Fruit fly (Drosophila melanogaster): ENCODE measurements around the gene CG33003.

Gene CG33003

dm6 chr2L:4410855-4411254, 10.1 kb downstream of the CG33003 start, which contains the start of gene CG43055:
TSS of gene CG43055 (plus strand) at chr2L:4411155.
- TF ChIP-seq crp (GFP tag; optimal IDR thresholded peaks at IDR 0.05) (no peak), CG11247 (GFP tag; IDR thresholded peaks at IDR 0.05) (no peak), sens (GFP tag) (peak; percentile 9)

DNA sequence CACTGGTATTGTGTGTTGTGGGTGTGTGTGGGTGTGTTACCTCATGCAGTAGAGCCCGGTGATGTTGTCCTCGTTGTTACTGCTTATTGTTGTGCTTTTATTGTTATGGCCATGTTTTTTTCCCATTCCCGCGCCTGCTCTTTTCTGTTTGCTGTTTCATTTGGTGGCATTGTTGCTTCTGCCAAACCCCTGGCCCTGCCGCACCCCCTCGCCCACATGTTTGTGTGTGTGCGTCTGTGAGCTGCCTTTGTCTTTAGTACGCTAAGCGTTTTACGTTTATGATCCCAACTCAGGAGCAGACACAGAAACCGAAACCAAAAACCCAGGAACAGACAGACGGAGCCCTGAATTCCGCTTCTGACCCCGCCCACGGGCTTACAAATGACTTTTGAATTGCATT, 13.3 kb downstream of the CG33003 start:
- TF ChIP-seq scrt (GFP tag; optimal IDR thresholded peaks at IDR 0.05) (peak; percentile 70), crol (GFP tag; IDR thresholded peaks at IDR 0.05) (peak; percentile 26; the same call in 1 of the 2 replicates), abd-A (tag; optimal IDR thresholded peaks at IDR 0.05) (peak; percentile 77), prd (optimal IDR thresholded peaks at IDR 0.05) (no peak), prd (GFP tag; IDR thresholded peaks at IDR 0.05) (no peak)

- no peak for TF ChIP-seq CG11085 (GFP tag; IDR thresholded peaks at IDR 0.05)
- TF ChIP-seq Sox100B (GFP tag; optimal IDR thresholded peaks at IDR 0.05) = no peak
- no peak for TF ChIP-seq MBD-R2 (GFP tag; IDR thresholded peaks at IDR 0.05)
- no peak for TF ChIP-seq phol (tag; optimal IDR thresholded peaks at IDR 0.05)
- TF ChIP-seq esg (GFP tag; conservative IDR thresholded peaks at IDR 0.05) = no peak
- TF ChIP-seq hb (GFP tag; IDR thresholded peaks at IDR 0.05; ENCODE audit: partially characterized antibody) = no peak
- no peak for TF ChIP-seq ems (GFP tag; optimal IDR thresholded peaks at IDR 0.05)
- no peak for TF ChIP-seq CG9817 (tag; optimal IDR thresholded peaks at IDR 0.05)
- no peak for TF ChIP-seq Fer2 (tag; optimal IDR thresholded peaks at IDR 0.05)
- TF ChIP-seq Scr (GFP tag; IDR thresholded peaks at IDR 0.05; ENCODE audit: partially characterized antibody) = no peak
- TF ChIP-seq Myb (GFP tag; optimal IDR thresholded peaks at IDR 0.05) = no peak
- TF ChIP-seq CG10462 (GFP tag; optimal IDR thresholded peaks at IDR 0.05) = no peak
- TF ChIP-seq tap (tag; optimal IDR thresholded peaks at IDR 0.05) = no peak
- TF ChIP-seq row (GFP tag; IDR thresholded peaks at IDR 0.05) = peak; percentile 26; the same call in 1 of the 3 replicates
- TF ChIP-seq nau (GFP tag; optimal IDR thresholded peaks at IDR 0.05) = no peak
- TF ChIP-seq Ets65A (GFP tag) = no peak
- TF ChIP-seq Drgx (GFP tag; IDR thresholded peaks at IDR 0.05) = 0 out of 2 replicates have a peak, but pooled peaks have one; percentile 34
- no peak for TF ChIP-seq ken (GFP tag; IDR thresholded peaks at IDR 0.05)
- no peak for TF ChIP-seq CG10209 (GFP tag; optimal IDR thresholded peaks at IDR 0.05)
- no peak for TF ChIP-seq Spps (tag; optimal IDR thresholded peaks at IDR 0.05)
- TF ChIP-seq repo (GFP tag; optimal IDR thresholded peaks at IDR 0.05) = no peak
- TF ChIP-seq Med (GFP tag) = peak; percentile 50
- TF ChIP-seq fd64A (GFP tag; optimal IDR thresholded peaks at IDR 0.05) = no peak
- TF ChIP-seq Side (GFP tag; optimal IDR thresholded peaks at IDR 0.05) = no peak
- no peak for TF ChIP-seq Ada2b (GFP tag; IDR thresholded peaks at IDR 0.05)
- TF ChIP-seq CG4820 (GFP tag; optimal IDR thresholded peaks at IDR 0.05) = no peak
Measured at dm6 chr2L:4416089-4416488, 15.3 kb downstream of the CG33003 start.

DNA sequence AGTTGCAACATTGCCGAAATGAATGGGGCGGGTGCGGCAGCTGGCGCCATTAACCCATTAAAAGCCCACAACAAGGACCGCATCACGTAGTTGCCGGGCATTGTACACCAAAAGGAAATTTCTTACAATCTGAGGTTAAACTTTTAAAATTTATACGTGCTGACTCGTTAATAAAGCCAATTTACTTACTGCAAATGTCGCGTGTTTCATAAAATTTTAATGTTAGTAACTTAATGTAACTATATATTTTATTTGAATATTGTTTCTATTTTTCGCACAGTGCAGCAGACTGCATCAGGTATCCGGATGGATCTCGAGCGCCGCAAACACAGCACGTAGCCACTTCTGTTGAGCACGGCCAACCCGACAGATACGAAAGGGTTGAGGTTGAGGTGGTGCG, 16.1 kb downstream of the CG33003 start:
- TF ChIP-seq jumu (GFP tag; optimal IDR thresholded peaks at IDR 0.05) (no peak), Drgx (GFP tag; IDR thresholded peaks at IDR 0.05) (peak; percentile 25; the same call in 1 of the 2 replicates), bsh (GFP tag; optimal IDR thresholded peaks at IDR 0.05) (peak in 1 of 2 experiments; percentile 41)

dm6 chr2L:4417982-4418381, 17.2 kb downstream of the CG33003 start:
- no peak for TF ChIP-seq CG14050 (GFP tag; IDR thresholded peaks at IDR 0.05)
- 0 out of 2 replicates have a peak, but pooled peaks have one; percentile 20 for TF ChIP-seq Awh (GFP tag; IDR thresholded peaks at IDR 0.05)
- TF ChIP-seq CG4730 (GFP tag; IDR thresholded peaks at IDR 0.05) = no peak
- no peak for TF ChIP-seq CG31365 (tag; optimal IDR thresholded peaks at IDR 0.05)
- no peak for TF ChIP-seq Dad (GFP tag; optimal IDR thresholded peaks at IDR 0.05)
- no peak for TF ChIP-seq CG8924 (tag; optimal IDR thresholded peaks at IDR 0.05)
- TF ChIP-seq zen (tag; optimal IDR thresholded peaks at IDR 0.05) = no peak
- no peak for TF ChIP-seq vfl (GFP tag; optimal IDR thresholded peaks at IDR 0.05)
- no peak for TF ChIP-seq pum (GFP tag; optimal IDR thresholded peaks at IDR 0.05)
- TF ChIP-seq Mes4 (GFP tag; optimal IDR thresholded peaks at IDR 0.05) = no peak
- no peak for TF ChIP-seq al (GFP tag; IDR thresholded peaks at IDR 0.05)
- TF ChIP-seq Aef1 (GFP tag; IDR thresholded peaks at IDR 0.05) = no peak; the same call in 2 of the 3 replicates
